Worm (Caenorhabditis elegans) whole organism, late embryonic: ENCODE results near the gene txt-19.

Experiments
- C38D4.7 ChIP-seq: fragments of 200-800 bp; sonication (Bioruptor generic); optimal IDR thresholded peaks from 2 replicates; lab custom pipeline; 2018; ENCODE audit warnings: mild to moderate bottlenecking, missing genetic modification characterization, moderate library complexity, missing compliant biosample characterization
- F13H6.1 ChIP-seq: sonication (generic microtip); optimal IDR thresholded peaks from 2 replicates; lab custom pipeline; 2016; ENCODE audit warnings: missing genetic modification characterization, missing compliant biosample characterization
- K02D7.2 ChIP-seq: sonication (generic microtip); optimal IDR thresholded peaks from 2 replicates; lab custom pipeline; 2017; ENCODE audit warnings: mild to moderate bottlenecking, missing genetic modification characterization, missing compliant biosample characterization
- ceh-31 ChIP-seq: sonication (generic microtip); optimal IDR thresholded peaks from 2 replicates; lab custom pipeline; 2016; ENCODE audit warnings: missing genetic modification characterization, missing compliant biosample characterization
- elt-2 ChIP-seq: sonication (generic microtip); optimal IDR thresholded peaks from 2 replicates; lab custom pipeline; 2016; ENCODE audit warnings: missing genetic modification reagents, missing genetic modification characterization, missing compliant biosample characterization
- ets-4 ChIP-seq: sonication (generic microtip); optimal IDR thresholded peaks from 2 replicates; lab custom pipeline; 2016; ENCODE audit warnings: missing genetic modification characterization, missing compliant biosample characterization
- nhr-11 ChIP-seq: fragments of 150-350 bp; optimal IDR thresholded peaks from 2 replicates; lab custom pipeline; 2014; ENCODE audit warnings: missing biosample characterization, missing genetic modification characterization
- pag-3 ChIP-seq: sonication (generic microtip); optimal IDR thresholded peaks from 2 replicates; lab custom pipeline; 2016; ENCODE audit warnings: missing compliant biosample characterization, missing genetic modification characterization, borderline replicate concordance
- pax-1 ChIP-seq: fragments of 150-350 bp; optimal IDR thresholded peaks from 2 replicates; lab custom pipeline; 2014; ENCODE audit warnings: missing biosample characterization, missing genetic modification characterization
- pha-4 ChIP-seq: fragments of 150-350 bp; optimal IDR thresholded peaks from 2 replicates; lab custom pipeline; 2018; ENCODE audit warnings: missing biosample characterization, missing genetic modification reagents, missing genetic modification characterization
- sox-2 ChIP-seq: fragments of 200-800 bp; sonication (Bioruptor generic); IDR thresholded peaks from 2 replicates; pipeline ENCODE4 v1.3.6; 2022; ENCODE audit warnings: missing genetic modification reagents, missing genetic modification characterization, missing compliant biosample characterization

ce11 chrIV:12813822-12814221, 31.9 kb upstream of the txt-19 start:
- no peak for TF ChIP-seq ets-4 (tag; lab: Kevin White, UChicago)
- TF ChIP-seq nhr-11: no peak
- TF ChIP-seq C38D4.7 (GFP tag; lab: Kevin White, UChicago): no peak
- no peak for TF ChIP-seq ceh-31 (tag; lab: Kevin White, UChicago)
- no peak for TF ChIP-seq pag-3
- TF ChIP-seq pax-1: no peak
- TF ChIP-seq pha-4 (tag; lab: Kevin White, UChicago): no peak
- TF ChIP-seq K02D7.2: no peak
- TF ChIP-seq sox-2 (GFP tag; lab: Robert Waterston, UW): no peak
- no peak for TF ChIP-seq F13H6.1 (tag; lab: Kevin White, UChicago)
- TF ChIP-seq elt-2 (tag; lab: Kevin White, UChicago): no peak
